Fruit fly (Drosophila melanogaster) whole organism, adult: ENCODE results near the gene mil.

Experiments used
- CG11617 ChIP-seq: fragments of 200-800 bp; sonication (Bioruptor generic); optimal IDR thresholded peaks from 2 replicates; lab custom pipeline; 2017; ENCODE audit warnings: mild to moderate bottlenecking, missing biosample characterization, missing genetic modification reagents, missing genetic modification characterization
- CG12768 ChIP-seq: fragments of 200-800 bp; sonication (Bioruptor generic); optimal IDR thresholded peaks from 2 replicates; lab custom pipeline; 2017; ENCODE audit warnings: missing biosample characterization, missing genetic modification characterization, mild to moderate bottlenecking, moderate library complexity, missing genetic modification reagents
- CG7101 ChIP-seq: fragments of 200-800 bp; sonication (Bioruptor generic); optimal IDR thresholded peaks from 2 replicates; lab custom pipeline; 2018; ENCODE audit warnings: missing biosample characterization, mild to moderate bottlenecking, missing genetic modification characterization, moderate library complexity
- Hr96 ChIP-seq: fragments of 200-800 bp; sonication (Bioruptor generic); optimal IDR thresholded peaks from 2 replicates; lab custom pipeline; 2016; ENCODE audit warnings: missing biosample characterization, missing genetic modification characterization
- ovo ChIP-seq: fragments of 200-800 bp; sonication (Bioruptor generic); optimal IDR thresholded peaks from 2 replicates; lab custom pipeline; 2016; ENCODE audit warnings: missing biosample characterization, missing genetic modification characterization
- pad ChIP-seq: fragments of 200-800 bp; sonication (Bioruptor generic); optimal IDR thresholded peaks from 3 replicates; lab custom pipeline; 2017; ENCODE audit warnings: missing biosample characterization, missing genetic modification characterization, mild to moderate bottlenecking, moderate library complexity, missing genetic modification reagents
- toe ChIP-seq: fragments of 200-800 bp; sonication (Bioruptor generic); optimal IDR thresholded peaks from 2 replicates; lab custom pipeline; 2016; ENCODE audit warnings: missing biosample characterization, missing genetic modification characterization

DNA sequence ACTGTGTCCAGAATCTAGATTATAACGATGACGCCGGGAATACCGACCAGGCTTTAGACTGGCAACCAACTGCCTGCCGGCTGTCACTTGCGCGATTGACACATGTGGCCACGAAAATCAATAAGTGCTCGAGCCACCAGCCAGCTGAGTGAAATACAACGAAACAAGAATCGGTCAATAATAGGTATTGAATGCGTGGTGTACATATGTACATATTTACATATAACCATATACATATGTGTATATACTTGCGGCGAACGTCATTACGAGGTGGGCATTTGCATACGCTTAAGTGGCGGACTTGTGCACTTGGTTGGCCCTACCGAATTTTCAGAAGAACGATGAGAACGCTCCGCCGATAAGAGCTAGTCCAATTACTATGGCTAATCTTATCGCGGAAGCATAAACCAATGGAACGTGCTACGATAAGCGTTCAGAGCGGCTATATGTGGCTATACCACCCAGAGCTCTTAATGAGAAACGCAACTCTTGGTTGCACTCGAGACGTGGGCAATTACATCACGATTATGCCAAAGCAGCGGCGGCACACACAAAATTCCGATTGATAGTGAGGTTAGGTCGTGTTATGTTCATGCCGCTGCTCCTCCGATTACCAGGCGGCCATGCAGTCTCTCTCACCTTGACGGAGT lies 34.4 kb downstream of the mil start:
- TF ChIP-seq toe (GFP tag; lab: Kevin White, UChicago) (no peak), CG12768 (GFP tag; lab: Kevin White, UChicago) (no peak), ovo (GFP tag; lab: Kevin White, UChicago) (no peak), pad (no peak), CG7101 (tag; lab: Kevin White, UChicago) (peak; percentile 5), Hr96 (no peak), CG11617 (GFP tag; lab: Kevin White, UChicago) (no peak)
